Worm (Caenorhabditis elegans) whole organism, young adult: ENCODE data around the gene F59B10.5.

ENCODE experiments used
- B0035.1 ChIP-seq: sonication (generic microtip); optimal IDR thresholded peaks from 2 replicates; lab custom pipeline; 2016; ENCODE audit warnings: missing genetic modification characterization, mild to moderate bottlenecking, missing compliant biosample characterization, missing genotype, missing genetic modification reagents
- B0261.1 ChIP-seq: sonication (generic microtip); optimal IDR thresholded peaks from 2 replicates; lab custom pipeline; 2016; ENCODE audit warnings: mild to moderate bottlenecking, missing genetic modification characterization, moderate library complexity, missing compliant biosample characterization
- C06A6.2 ChIP-seq: fragments of 200-800 bp; sonication (Bioruptor generic); conservative IDR thresholded peaks from 2 replicates; pipeline ENCODE4 v1.3.6; 2022; ENCODE audit warnings: missing genetic modification characterization, missing compliant biosample characterization
- F10E7.11 ChIP-seq: sonication (generic microtip); optimal IDR thresholded peaks from 2 replicates; lab custom pipeline; 2017; ENCODE audit warnings: mild to moderate bottlenecking, missing genetic modification characterization, moderate library complexity, missing compliant biosample characterization
- F22D6.2 ChIP-seq: sonication (generic microtip); optimal IDR thresholded peaks from 2 replicates; lab custom pipeline; 2016; ENCODE audit warnings: mild to moderate bottlenecking, missing genetic modification characterization, missing compliant biosample characterization
- F37B4.10 ChIP-seq: fragments of 200-800 bp; sonication (Bioruptor generic); IDR thresholded peaks from 2 replicates; pipeline ENCODE4 v1.3.6; 2022; ENCODE audit warnings: missing genetic modification characterization, missing compliant biosample characterization
- F49E8.2 ChIP-seq: sonication (generic microtip); optimal IDR thresholded peaks from 3 replicates; lab custom pipeline; 2017; ENCODE audit warnings: missing genetic modification characterization, mild to moderate bottlenecking, missing compliant biosample characterization, antibody characterized with exemption, moderate library complexity; ENCODE audit not compliant: insufficient read depth
- F57A8.1 ChIP-seq: fragments of 200-800 bp; sonication (Bioruptor generic); optimal IDR thresholded peaks from 2 replicates; lab custom pipeline; 2018; ENCODE audit warnings: mild to moderate bottlenecking, missing genetic modification characterization, moderate library complexity, missing compliant biosample characterization
- F57C9.4 ChIP-seq: sonication (generic microtip); optimal IDR thresholded peaks from 2 replicates; lab custom pipeline; 2017; ENCODE audit warnings: mild to moderate bottlenecking, missing genetic modification characterization, missing compliant biosample characterization
- Y53G8AR.9 ChIP-seq: fragments of 200-800 bp; sonication (Bioruptor generic); conservative IDR thresholded peaks from 2 replicates; pipeline ENCODE4 v1.3.6; 2022; ENCODE audit warnings: missing genetic modification reagents, missing genetic modification characterization, missing compliant biosample characterization
- Y67H2A.10 ChIP-seq: fragments of 200-800 bp; sonication (Bioruptor generic); conservative IDR thresholded peaks from 2 replicates; pipeline ENCODE4 v1.3.6; 2022; ENCODE audit warnings: missing genetic modification reagents, missing genetic modification characterization, missing compliant biosample characterization
- Y79H2A.3 ChIP-seq: fragments of 200-800 bp; sonication (Bioruptor generic); conservative IDR thresholded peaks from 2 replicates; pipeline ENCODE4 v1.3.6; 2022; ENCODE audit warnings: missing genetic modification reagents, missing genetic modification characterization, missing compliant biosample characterization
- ZK185.1 ChIP-seq: sonication (generic microtip); optimal IDR thresholded peaks from 2 replicates; lab custom pipeline; 2016; ENCODE audit warnings: mild to moderate bottlenecking, missing genetic modification characterization, missing compliant biosample characterization; ENCODE audit not compliant: poor library complexity, severe bottlenecking
- akir-1 ChIP-seq: fragments of 200-800 bp; sonication (Bioruptor generic); optimal IDR thresholded peaks from 2 replicates; lab custom pipeline; 2018; ENCODE audit warnings: mild to moderate bottlenecking, missing genetic modification characterization, moderate library complexity, missing compliant biosample characterization
- aptf-2 ChIP-seq: fragments of 200-800 bp; sonication (Bioruptor generic); conservative IDR thresholded peaks from 2 replicates; pipeline ENCODE4 v1.3.6; 2022; ENCODE audit warnings: missing genetic modification reagents, missing genetic modification characterization, missing compliant biosample characterization
- attf-6 ChIP-seq: fragments of 200-800 bp; sonication (Bioruptor generic); IDR thresholded peaks from 2 replicates; pipeline ENCODE4 v1.3.6; 2022; ENCODE audit warnings: missing genetic modification reagents, missing genetic modification characterization, missing compliant biosample characterization
- bed-1 ChIP-seq: fragments of 200-800 bp; sonication (Bioruptor generic); IDR thresholded peaks from 2 replicates; pipeline ENCODE4 v1.3.6; 2022; ENCODE audit warnings: missing genetic modification reagents, missing genetic modification characterization, missing compliant biosample characterization
- ccch-3 ChIP-seq: fragments of 200-800 bp; sonication (Bioruptor generic); optimal IDR thresholded peaks from 2 replicates; lab custom pipeline; 2018; ENCODE audit warnings: mild to moderate bottlenecking, missing genetic modification characterization, missing compliant biosample characterization
- cebp-1 ChIP-seq, 2 experiments: fragments of 200-800 bp in 1 of 2; sonication (Bioruptor generic) in 1 of 2; sonication (generic microtip) in 1 of 2; IDR thresholded peaks in 1 of 2; optimal IDR thresholded peaks in 1 of 2; 2 replicates each; pipeline versions ENCODE4 v1.3.6 to Lab custom; 2017 to 2022; ENCODE audit warnings: missing compliant biosample characterization in 2 of 2, missing genetic modification characterization in 2 of 2, mild to moderate bottlenecking in 1 of 2, missing genetic modification reagents in 1 of 2, moderate library complexity in 1 of 2
- cebp-2 ChIP-seq: fragments of 200-800 bp; sonication (Bioruptor generic); IDR thresholded peaks from 2 replicates; pipeline ENCODE4 v1.3.6; 2022; ENCODE audit warnings: missing genetic modification characterization, missing compliant biosample characterization
- ceh-40 ChIP-seq: fragments of 200-800 bp; sonication (Bioruptor generic); IDR thresholded peaks from 2 replicates; pipeline ENCODE4 v1.3.6; 2022; ENCODE audit warnings: missing genetic modification characterization, missing compliant biosample characterization
- ceh-79 ChIP-seq: sonication (generic microtip); optimal IDR thresholded peaks from 2 replicates; lab custom pipeline; 2017; ENCODE audit warnings: mild to moderate bottlenecking, missing genetic modification characterization, missing compliant biosample characterization
- chd-7 ChIP-seq: sonication (generic microtip); optimal IDR thresholded peaks from 2 replicates; lab custom pipeline; 2016; ENCODE audit warnings: mild to moderate bottlenecking, missing genetic modification characterization, moderate library complexity, missing compliant biosample characterization
- dpl-1 ChIP-seq: fragments of 150-350 bp; optimal IDR thresholded peaks from 2 replicates; lab custom pipeline; 2014; ENCODE audit warnings: missing biosample characterization, missing genetic modification reagents, missing genetic modification characterization
- egl-44 ChIP-seq: fragments of 200-800 bp; sonication (Bioruptor generic); IDR thresholded peaks from 2 replicates; pipeline ENCODE4 v1.3.6; 2022; ENCODE audit warnings: missing genetic modification reagents, missing genetic modification characterization, missing compliant biosample characterization
- ets-4 ChIP-seq: fragments of 200-800 bp; sonication (Bioruptor generic); optimal IDR thresholded peaks from 2 replicates; lab custom pipeline; 2018; ENCODE audit warnings: mild to moderate bottlenecking, missing genetic modification characterization, missing compliant biosample characterization
- gei-17 ChIP-seq: fragments of 200-800 bp; sonication (Bioruptor generic); optimal IDR thresholded peaks from 2 replicates; lab custom pipeline; 2018; ENCODE audit warnings: mild to moderate bottlenecking, missing genetic modification characterization, missing compliant biosample characterization
- hlh-12 ChIP-seq: sonication (generic microtip); optimal IDR thresholded peaks from 2 replicates; lab custom pipeline; 2016; ENCODE audit warnings: missing genetic modification characterization, missing compliant biosample characterization
- hlh-26 ChIP-seq: fragments of 200-800 bp; sonication (Bioruptor generic); conservative IDR thresholded peaks from 2 replicates; pipeline ENCODE4 v1.3.6; 2022; ENCODE audit warnings: missing genetic modification reagents, missing genetic modification characterization, missing compliant biosample characterization
- let-526 ChIP-seq: fragments of 200-800 bp; sonication (Bioruptor generic); IDR thresholded peaks from 2 replicates; pipeline ENCODE4 v1.3.6; 2022; ENCODE audit warnings: missing genetic modification reagents, missing genetic modification characterization, missing compliant biosample characterization
- lin-40 ChIP-seq: sonication (generic microtip); optimal IDR thresholded peaks from 2 replicates; lab custom pipeline; 2016; ENCODE audit warnings: missing genetic modification characterization, mild to moderate bottlenecking, missing compliant biosample characterization, missing genotype, missing genetic modification reagents
- lsl-1 ChIP-seq: fragments of 200-800 bp; sonication (Bioruptor generic); optimal IDR thresholded peaks from 2 replicates; lab custom pipeline; 2018; ENCODE audit warnings: mild to moderate bottlenecking, missing genetic modification characterization, moderate library complexity, missing compliant biosample characterization
- madf-8 ChIP-seq: fragments of 200-800 bp; sonication (Bioruptor generic); conservative IDR thresholded peaks from 2 replicates; pipeline ENCODE4 v1.3.6; 2022; ENCODE audit warnings: missing genetic modification reagents, missing genetic modification characterization, missing compliant biosample characterization
- mcd-1 ChIP-seq: fragments of 200-800 bp; sonication (Bioruptor generic); IDR thresholded peaks from 2 replicates; pipeline ENCODE4 v1.3.6; 2022; ENCODE audit warnings: missing genetic modification reagents, missing genetic modification characterization, missing compliant biosample characterization
- mel-28 ChIP-seq: sonication (generic microtip); optimal IDR thresholded peaks from 2 replicates; lab custom pipeline; 2016; ENCODE audit warnings: borderline replicate concordance, mild to moderate bottlenecking, missing genetic modification characterization, missing compliant biosample characterization
- nhr-90 ChIP-seq: sonication (generic microtip); optimal IDR thresholded peaks from 2 replicates; lab custom pipeline; 2016; ENCODE audit warnings: missing genotype, mild to moderate bottlenecking, missing genetic modification characterization, missing compliant biosample characterization
- sdz-38 ChIP-seq: sonication (generic microtip); optimal IDR thresholded peaks from 2 replicates; lab custom pipeline; 2016; ENCODE audit warnings: missing genotype, missing genetic modification characterization, missing compliant biosample characterization
- sea-2 ChIP-seq: fragments of 200-800 bp; sonication (Bioruptor generic); IDR thresholded peaks from 2 replicates; pipeline ENCODE4 v1.3.6; 2022; ENCODE audit warnings: missing genetic modification characterization, missing compliant biosample characterization
- snpc-1.1 ChIP-seq: sonication (generic microtip); optimal IDR thresholded peaks from 2 replicates; lab custom pipeline; 2017; ENCODE audit warnings: missing genetic modification characterization, mild to moderate bottlenecking, missing compliant biosample characterization, antibody characterized with exemption, moderate library complexity, missing genotype, missing genetic modification reagents; ENCODE audit not compliant: insufficient read depth
- snpc-1.3 ChIP-seq: sonication (generic microtip); optimal IDR thresholded peaks from 2 replicates; lab custom pipeline; 2017; ENCODE audit warnings: missing genetic modification characterization, mild to moderate bottlenecking, missing compliant biosample characterization, antibody characterized with exemption, moderate library complexity, missing genotype, missing genetic modification reagents; ENCODE audit not compliant: insufficient read depth
- snpc-3.4 ChIP-seq: sonication (generic microtip); optimal IDR thresholded peaks from 2 replicates; lab custom pipeline; 2017; ENCODE audit warnings: missing genetic modification characterization, mild to moderate bottlenecking, missing compliant biosample characterization, antibody characterized with exemption, moderate library complexity, missing genotype, missing genetic modification reagents
- somi-1 ChIP-seq: fragments of 200-800 bp; sonication (Bioruptor generic); optimal IDR thresholded peaks from 2 replicates; lab custom pipeline; 2018; ENCODE audit warnings: mild to moderate bottlenecking, missing genetic modification characterization, missing compliant biosample characterization
- tbp1 ChIP-seq: fragments of 200-800 bp; sonication (Bioruptor generic); optimal IDR thresholded peaks from 2 replicates; lab custom pipeline; 2018; ENCODE audit warnings: mild to moderate bottlenecking, missing genetic modification characterization, missing compliant biosample characterization
- unc-130 ChIP-seq: sonication (generic microtip); optimal IDR thresholded peaks from 2 replicates; lab custom pipeline; 2016; ENCODE audit warnings: missing genetic modification reagents, missing genetic modification characterization, missing compliant biosample characterization
- ztf-22 ChIP-seq: fragments of 200-800 bp; sonication (Bioruptor generic); optimal IDR thresholded peaks from 2 replicates; lab custom pipeline; 2018; ENCODE audit warnings: mild to moderate bottlenecking, missing genetic modification characterization, moderate library complexity, missing compliant biosample characterization
- ztf-26 ChIP-seq: sonication (generic microtip); optimal IDR thresholded peaks from 2 replicates; lab custom pipeline; 2017; ENCODE audit warnings: missing genetic modification characterization, missing compliant biosample characterization

The F59B10.5 gene

ce11 chrII:10541923-10542486 lies 18.5 kb upstream of the F59B10.5 start, which contains the start of gene pro-1 (continued):
- TF ChIP-seq nhr-90 (tag; lab: Kevin White, UChicago), result no peak
- peak; percentile 37 for TF ChIP-seq snpc-1.1 (tag; lab: Kevin White, UChicago)
- TF ChIP-seq B0035.1, result peak; percentile 88
- peak; percentile 89 for TF ChIP-seq ztf-26
- TF ChIP-seq ceh-40 (GFP tag; lab: Robert Waterston, UW), result peak; percentile 80
- peak; percentile 65 for TF ChIP-seq mel-28 (tag; lab: Kevin White, UChicago)
- no peak for TF ChIP-seq F49E8.2 (tag; lab: Kevin White, UChicago)
- TF ChIP-seq Y67H2A.10 (GFP tag; lab: Robert Waterston, UW), result peak; percentile 82
- peak; percentile 94 for TF ChIP-seq chd-7 (tag; lab: Kevin White, UChicago)
- no peak for TF ChIP-seq ets-4 (GFP tag; lab: Kevin White, UChicago)
- no peak for TF ChIP-seq sdz-38
- TF ChIP-seq aptf-2 (GFP tag; lab: Robert Waterston, UW), result no peak
- TF ChIP-seq B0261.1 (tag; lab: Kevin White, UChicago), result peak; percentile 18
- TF ChIP-seq unc-130 (GFP tag; lab: Kevin White, UChicago), result no peak
- TF ChIP-seq ZK185.1 (tag; lab: Kevin White, UChicago), result peak; percentile 90
- peak; percentile 63 for TF ChIP-seq snpc-1.3 (tag; lab: Kevin White, UChicago)
- no peak for TF ChIP-seq hlh-26 (GFP tag; lab: Robert Waterston, UW)
- TF ChIP-seq ccch-3 (GFP tag; lab: Kevin White, UChicago), result peak; percentile 15
- no peak for TF ChIP-seq bed-1 (GFP tag; lab: Robert Waterston, UW)
- TF ChIP-seq ztf-22 (GFP tag; lab: Kevin White, UChicago), result peak; percentile 47
- 0 out of 2 replicates have a peak, but pooled peaks have one; percentile 7 for TF ChIP-seq Y79H2A.3
- TF ChIP-seq sea-2, result 0 out of 2 replicates have a peak, but pooled peaks have one; percentile 9
- peak; percentile 85 for TF ChIP-seq lin-40 (tag; lab: Kevin White, UChicago)
- TF ChIP-seq ceh-79 (tag; lab: Kevin White, UChicago), result peak; percentile 74
- no peak for TF ChIP-seq attf-6 (GFP tag; lab: Robert Waterston, UW)
- 0 out of 2 replicates have a peak, but pooled peaks have one; percentile 5 for TF ChIP-seq madf-8
- peak; percentile 36 for TF ChIP-seq F57C9.4 (tag; lab: Kevin White, UChicago)
- TF ChIP-seq let-526, result peak; percentile 84
- peak; percentile 72 for TF ChIP-seq gei-17 (GFP tag; lab: Kevin White, UChicago)
- peak; percentile 80 for TF ChIP-seq C06A6.2
- peak; percentile 15 for TF ChIP-seq lsl-1 (GFP tag; lab: Kevin White, UChicago)
- no peak for TF ChIP-seq dpl-1 (GFP tag; lab: Kevin White, UChicago)
- TF ChIP-seq mcd-1 (GFP tag; lab: Robert Waterston, UW), result peak; percentile 65
- TF ChIP-seq F57A8.1 (GFP tag; lab: Kevin White, UChicago), result no peak
- TF ChIP-seq hlh-12 (tag; lab: Kevin White, UChicago), result no peak
- TF ChIP-seq somi-1 (GFP tag; lab: Kevin White, UChicago), result peak; percentile 28
- TF ChIP-seq tbp1 (GFP tag; lab: Kevin White, UChicago), result peak; percentile 62
- TF ChIP-seq F22D6.2 (tag; lab: Kevin White, UChicago), result peak; percentile 15
- peak; percentile 79; the same call in 1 of the 2 replicates for TF ChIP-seq egl-44 (GFP tag; lab: Robert Waterston, UW)
- peak; percentile 18; the same call in 1 of the 2 replicates for TF ChIP-seq cebp-1 (GFP tag; IDR thresholded peaks at IDR 0.05; lab: Robert Waterston, UW)
- peak; percentile 89 for TF ChIP-seq cebp-1 (tag; optimal IDR thresholded peaks at IDR 0.05; lab: Kevin White, UChicago)
- TF ChIP-seq akir-1, result no peak
- peak; percentile 72 for TF ChIP-seq cebp-2 (GFP tag; lab: Robert Waterston, UW)
- TF ChIP-seq snpc-3.4 (tag; lab: Kevin White, UChicago), result no peak
- TF ChIP-seq F37B4.10 (GFP tag; lab: Robert Waterston, UW), result no peak
- peak; percentile 88 for TF ChIP-seq Y53G8AR.9
- TF ChIP-seq F10E7.11 (tag; lab: Kevin White, UChicago), result peak; percentile 76
